Worm (Caenorhabditis elegans) whole organism, L4 larva: Measurements from ENCODE around the gene lgc-17.

ENCODE experiments used
- Y105C5A.15 ChIP-seq: fragments of 200-800 bp; sonication (Bioruptor generic); IDR thresholded peaks from 2 replicates; pipeline ENCODE4 v1.3.6; 2022; ENCODE audit warnings: missing genetic modification characterization, missing compliant biosample characterization
- Y48G9A.11 ChIP-seq: fragments of 200-800 bp; sonication (Bioruptor generic); IDR thresholded peaks from 2 replicates; pipeline ENCODE4 v1.3.6; 2022; ENCODE audit warnings: missing genetic modification reagents, missing genetic modification characterization, missing compliant biosample characterization
- ZK546.5 ChIP-seq, 2 experiments: sonication (generic microtip); optimal IDR thresholded peaks; 2 replicates each; lab custom pipeline; 2017; ENCODE audit warnings: missing biosample characterization in 2 of 2, missing genetic modification characterization in 2 of 2
- lin-29 ChIP-seq: fragments of 200-800 bp; sonication (Bioruptor generic); IDR thresholded peaks from 2 replicates; pipeline ENCODE4 v1.3.6; 2022; ENCODE audit warnings: missing genetic modification reagents, missing genetic modification characterization, missing compliant biosample characterization
- rbr-2 ChIP-seq: sonication (generic microtip); optimal IDR thresholded peaks from 2 replicates; lab custom pipeline; 2016; ENCODE audit warnings: missing genotype, missing genetic modification characterization, missing compliant biosample characterization
- tag-97 ChIP-seq: fragments of 200-800 bp; sonication (Bioruptor generic); IDR thresholded peaks from 2 replicates; pipeline ENCODE4 v1.3.6; 2022; ENCODE audit warnings: missing genetic modification characterization, missing compliant biosample characterization
- unc-130 ChIP-seq: sonication (generic microtip); optimal IDR thresholded peaks from 2 replicates; lab custom pipeline; 2016; ENCODE audit warnings: missing genetic modification reagents, missing genetic modification characterization, missing compliant biosample characterization

DNA sequence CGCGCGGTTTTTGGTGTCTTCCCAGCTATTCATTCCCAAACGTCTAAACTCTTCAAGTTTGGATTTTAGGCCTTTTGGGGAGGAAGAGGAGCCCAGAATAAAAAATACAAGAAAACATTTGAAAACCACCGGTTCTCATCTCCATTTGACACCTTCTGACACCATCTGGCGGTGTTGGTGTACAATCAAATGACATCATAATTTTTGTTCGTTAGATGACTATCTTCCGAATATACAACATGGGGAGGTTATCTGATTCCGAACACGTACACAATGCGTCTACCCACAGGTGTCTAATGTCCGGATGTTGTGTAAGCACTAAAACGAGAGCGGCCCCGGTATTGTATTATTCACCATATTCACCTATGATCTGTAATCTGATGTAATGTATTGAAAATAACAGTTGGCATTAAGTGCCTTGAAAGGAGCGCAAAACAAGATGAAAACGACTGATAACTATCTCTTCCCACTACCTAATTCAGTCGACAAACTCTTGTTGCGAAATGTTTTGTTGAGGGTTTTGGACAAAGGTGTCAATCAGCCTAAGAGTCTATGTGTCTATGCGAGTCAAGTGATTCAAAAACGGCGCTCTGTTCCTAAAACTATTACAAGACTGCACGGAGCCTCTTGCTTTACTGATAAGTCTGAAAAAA is 51.2 kb downstream of the lgc-17 start:
- TF ChIP-seq Y48G9A.11 (GFP tag; lab: Robert Waterston, UW) (no peak), tag-97 (GFP tag; lab: Robert Waterston, UW) (no peak), rbr-2 (tag; lab: Kevin White, UChicago) (no peak), ZK546.5 (tag; optimal IDR thresholded peaks at IDR 0.05; lab: Kevin White, UChicago) (no peak), unc-130 (GFP tag; lab: Kevin White, UChicago) (no peak), Y105C5A.15 (GFP tag; lab: Robert Waterston, UW) (no peak), lin-29 (GFP tag; lab: Robert Waterston, UW) (no peak)
